Fruit fly (Drosophila melanogaster) S2 (cell line): ENCODE data around the gene RfC3.

Source experiments
- CG8478 ChIP-seq: fragments of >200 bp; optimal IDR thresholded peaks from 2 replicates; lab custom pipeline; 2018
- CTCF ChIP-seq, 2 experiments: fragments of >200 bp; optimal IDR thresholded peaks; 2 replicates each; lab custom pipeline; 2018

DNA sequence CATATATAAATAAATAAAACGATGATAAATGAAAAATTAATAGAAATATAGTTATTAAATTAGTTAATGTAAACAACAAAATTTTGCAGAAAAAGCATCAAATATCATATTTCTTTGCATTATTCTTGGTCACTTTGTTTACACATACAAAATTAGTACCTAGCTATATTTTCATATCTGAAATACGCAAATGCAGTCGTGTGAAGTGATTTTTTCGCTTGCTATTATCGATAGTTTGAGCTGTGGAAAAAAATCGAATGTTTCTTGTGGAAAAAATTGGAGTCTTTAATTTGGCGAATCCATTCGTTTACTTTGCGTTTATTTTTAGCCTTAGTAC lies 22.5 kb upstream of the RfC3 start, which contains the start of gene Cnot4:
- TF ChIP-seq CG8478 (lab: Kevin White, UChicago) (no peak), CTCF (optimal IDR thresholded peaks at IDR 0.05; lab: Kevin White, UChicago) (no peak)
